Worm (Caenorhabditis elegans) whole organism, young adult: Measurements from ENCODE around the gene bus-17.

Source experiments
- T26A5.8 ChIP-seq: sonication (generic microtip); optimal IDR thresholded peaks from 2 replicates; lab custom pipeline; 2016; ENCODE audit warnings: missing genetic modification characterization, missing compliant biosample characterization
- ama-1 ChIP-seq, 3 experiments: fragments of 150-350 bp in 1 of 3; sonication (generic microtip) in 2 of 3; optimal IDR thresholded peaks; 2 replicates each; lab custom pipeline; 2014 to 2018; ENCODE audit warnings: missing biosample characterization in 2 of 3, missing genetic modification characterization in 2 of 3, missing genetic modification reagents in 2 of 3
- lag-1 ChIP-seq: fragments of 200-800 bp; sonication (Bioruptor generic); IDR thresholded peaks from 2 replicates; pipeline ENCODE4 v1.3.6; 2022; ENCODE audit warnings: missing genetic modification reagents, missing genetic modification characterization, missing compliant biosample characterization
- snpc-4 ChIP-seq, 5 experiments: fragments of 150-350 bp in 1 of 5; sonication (generic microtip) in 4 of 5; optimal IDR thresholded peaks; 2 replicates each; lab custom pipeline; 2014 to 2018; ENCODE audit warnings: missing genetic modification characterization in 5 of 5, missing biosample characterization in 3 of 5, antibody characterized with exemption in 2 of 5, mild to moderate bottlenecking in 2 of 5, missing compliant biosample characterization in 2 of 5, missing genotype in 2 of 5, moderate library complexity in 2 of 5, missing genetic modification reagents in 1 of 5
- ztf-26 ChIP-seq: sonication (generic microtip); optimal IDR thresholded peaks from 2 replicates; lab custom pipeline; 2017; ENCODE audit warnings: missing genetic modification characterization, missing compliant biosample characterization

DNA sequence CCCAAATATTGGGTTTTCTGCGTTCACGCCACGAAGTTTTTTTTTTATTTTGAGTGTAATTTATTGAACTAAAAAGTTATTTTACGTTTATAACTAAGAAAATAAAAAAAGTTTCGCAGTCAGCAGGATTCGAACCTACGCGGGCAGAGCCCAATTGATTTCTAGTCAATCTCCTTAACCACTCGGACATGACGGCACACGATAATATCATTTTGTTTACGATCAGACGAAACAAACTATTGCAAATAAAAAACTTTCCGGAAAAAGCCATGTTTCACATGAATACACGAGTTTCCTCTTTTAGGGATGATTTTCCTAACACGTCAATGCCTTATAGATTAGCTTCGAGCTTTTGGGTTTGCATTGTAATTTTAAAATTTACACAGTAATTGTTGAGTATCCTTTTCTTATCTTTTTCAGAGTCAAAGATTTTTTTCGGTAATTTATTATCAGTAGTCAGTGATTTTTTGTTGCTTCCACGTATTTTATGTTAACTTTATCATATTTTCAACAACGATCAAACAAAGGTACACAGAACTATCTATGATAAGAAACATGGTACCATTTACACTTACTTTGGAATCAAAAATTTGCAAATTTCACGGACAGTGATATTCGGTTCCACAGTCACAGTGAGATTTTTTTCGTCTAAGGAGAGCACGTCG, 3.9 kb upstream of the bus-17 start:
- TF ChIP-seq T26A5.8 (tag; lab: Kevin White, UChicago) (no peak), ama-1 (optimal IDR thresholded peaks at IDR 0.05; lab: Kevin White, UChicago) (no peak), ama-1 (GFP tag; optimal IDR thresholded peaks at IDR 0.05; lab: Kevin White, UChicago) (no peak), lag-1 (GFP tag; lab: Robert Waterston, UW) (no peak), snpc-4 (GFP tag; optimal IDR thresholded peaks at IDR 0.05; lab: Kevin White, UChicago) (no peak), snpc-4 (tag; optimal IDR thresholded peaks at IDR 0.05; lab: Kevin White, UChicago) (peak in 1 of 4 experiments; percentile 65), ztf-26 (tag; lab: Kevin White, UChicago) (no peak)
